Worm (Caenorhabditis elegans) whole organism, L4 larva: ENCODE measurements around the gene nhr-50.

Experiments
- F10B5.3 ChIP-seq: sonication (generic microtip); optimal IDR thresholded peaks from 2 replicates; lab custom pipeline; 2016; ENCODE audit warnings: mild to moderate bottlenecking, missing genetic modification characterization, missing compliant biosample characterization
- F37D6.2 ChIP-seq: sonication (generic microtip); optimal IDR thresholded peaks from 2 replicates; lab custom pipeline; 2016; ENCODE audit warnings: mild to moderate bottlenecking, missing genetic modification characterization, missing compliant biosample characterization
- F49E8.2 ChIP-seq: sonication (generic microtip); optimal IDR thresholded peaks from 2 replicates; lab custom pipeline; 2016; ENCODE audit warnings: missing compliant biosample characterization, mild to moderate bottlenecking, missing genetic modification characterization, borderline replicate concordance
- T20F7.1 ChIP-seq: fragments of 200-800 bp; sonication (Bioruptor generic); optimal IDR thresholded peaks from 2 replicates; lab custom pipeline; 2018; ENCODE audit warnings: mild to moderate bottlenecking, missing genetic modification characterization, missing compliant biosample characterization
- T26A8.4 ChIP-seq: fragments of 200-800 bp; sonication (Bioruptor generic); IDR thresholded peaks from 2 replicates; pipeline ENCODE4 v1.3.6; 2022; ENCODE audit warnings: missing genetic modification characterization, missing compliant biosample characterization
- Y5F2A.4 ChIP-seq: fragments of 200-800 bp; sonication (Bioruptor generic); optimal IDR thresholded peaks from 2 replicates; lab custom pipeline; 2018; ENCODE audit warnings: mild to moderate bottlenecking, missing genetic modification characterization, missing compliant biosample characterization
- aha-1 ChIP-seq: fragments of 150-350 bp; peaks from one replicate; lab custom pipeline; 2014; ENCODE audit warnings: missing biosample characterization, missing genetic modification characterization
- arid-1 ChIP-seq: fragments of 200-800 bp; sonication (Bioruptor generic); conservative IDR thresholded peaks from 2 replicates; pipeline ENCODE4 v1.3.6; 2022; ENCODE audit warnings: missing genetic modification reagents, missing genetic modification characterization, missing compliant biosample characterization
- ceh-20 ChIP-seq: fragments of 200-800 bp; sonication (Bioruptor generic); IDR thresholded peaks from 2 replicates; pipeline ENCODE4 v1.3.6; 2022; ENCODE audit warnings: missing genetic modification reagents, missing genetic modification characterization, missing compliant biosample characterization
- ceh-28 ChIP-seq: fragments of 150-350 bp; optimal IDR thresholded peaks from 2 replicates; lab custom pipeline; 2014; ENCODE audit warnings: missing biosample characterization, missing genetic modification reagents, missing genetic modification characterization
- ceh-44 ChIP-seq: fragments of 200-800 bp; sonication (Bioruptor generic); IDR thresholded peaks from 2 replicates; pipeline ENCODE4 v1.3.6; 2022; ENCODE audit warnings: missing genetic modification reagents, missing genetic modification characterization, missing compliant biosample characterization
- ceh-62 ChIP-seq: sonication (generic microtip); optimal IDR thresholded peaks from 2 replicates; lab custom pipeline; 2017; ENCODE audit warnings: missing biosample characterization, missing genetic modification characterization
- ceh-82 ChIP-seq: sonication (generic microtip); optimal IDR thresholded peaks from 2 replicates; lab custom pipeline; 2017; ENCODE audit warnings: missing biosample characterization, missing genetic modification characterization
- ces-1 ChIP-seq: fragments of 150-350 bp; sonication (generic microtip); optimal IDR thresholded peaks from 4 replicates; lab custom pipeline; 2014; ENCODE audit warnings: missing biosample characterization, missing genetic modification reagents, missing genetic modification characterization
- ctbp-1 ChIP-seq: fragments of 200-800 bp; sonication (Bioruptor generic); IDR thresholded peaks from 2 replicates; pipeline ENCODE4 v1.3.6; 2022; ENCODE audit warnings: missing genetic modification reagents, missing genetic modification characterization, missing compliant biosample characterization
- daf-12 ChIP-seq: fragments of 150-350 bp; optimal IDR thresholded peaks from 2 replicates; lab custom pipeline; 2014; ENCODE audit warnings: missing biosample characterization, missing genetic modification reagents, missing genetic modification characterization
- daf-16 ChIP-seq, 3 experiments: sonication (generic microtip); optimal IDR thresholded peaks; 2 replicates each; lab custom pipeline; 2016 to 2017; ENCODE audit warnings: missing genetic modification characterization in 3 of 3, missing genetic modification reagents in 3 of 3, mild to moderate bottlenecking in 2 of 3, missing compliant biosample characterization in 2 of 3, missing biosample characterization in 1 of 3, moderate library complexity in 1 of 3
- daf-8 ChIP-seq: fragments of 200-800 bp; sonication (Bioruptor generic); IDR thresholded peaks from 2 replicates; pipeline ENCODE4 v1.3.6; 2022; ENCODE audit warnings: missing genetic modification characterization, missing compliant biosample characterization
- dmd-6 ChIP-seq: fragments of 200-800 bp; sonication (Bioruptor generic); IDR thresholded peaks from 2 replicates; pipeline ENCODE4 v1.3.6; 2022; ENCODE audit warnings: missing genetic modification reagents, missing genetic modification characterization, missing compliant biosample characterization
- egl-43 ChIP-seq: fragments of 200-800 bp; sonication (Bioruptor generic); IDR thresholded peaks from 2 replicates; pipeline ENCODE4 v1.3.6; 2022; ENCODE audit warnings: missing genetic modification reagents, missing genetic modification characterization, missing compliant biosample characterization
- fkh-10 ChIP-seq: fragments of 150-350 bp; optimal IDR thresholded peaks from 2 replicates; lab custom pipeline; 2014; ENCODE audit warnings: missing biosample characterization, missing genetic modification reagents, missing genetic modification characterization
- jun-1 ChIP-seq: fragments of 150-350 bp; optimal IDR thresholded peaks from 2 replicates; lab custom pipeline; 2014; ENCODE audit warnings: missing biosample characterization, missing genetic modification reagents, missing genetic modification characterization
- lin-13 ChIP-seq: fragments of 150-350 bp; optimal IDR thresholded peaks from 2 replicates; lab custom pipeline; 2014; ENCODE audit warnings: missing biosample characterization, missing genetic modification reagents, missing genetic modification characterization
- lin-29 ChIP-seq: fragments of 200-800 bp; sonication (Bioruptor generic); IDR thresholded peaks from 2 replicates; pipeline ENCODE4 v1.3.6; 2022; ENCODE audit warnings: missing genetic modification reagents, missing genetic modification characterization, missing compliant biosample characterization
- lin-38 ChIP-seq: fragments of 200-800 bp; sonication (Bioruptor generic); IDR thresholded peaks from 2 replicates; pipeline ENCODE4 v1.3.6; 2022; ENCODE audit warnings: missing genetic modification reagents, missing genetic modification characterization, missing compliant biosample characterization
- lir-3 ChIP-seq: sonication (generic microtip); optimal IDR thresholded peaks from 2 replicates; lab custom pipeline; 2016; ENCODE audit warnings: mild to moderate bottlenecking, missing genetic modification characterization, missing compliant biosample characterization
- lsy-2 ChIP-seq, 2 experiments: fragments of 150-350 bp in 1 of 2; sonication (generic microtip) in 1 of 2; optimal IDR thresholded peaks; 2 replicates each; lab custom pipeline; 2014 to 2017; ENCODE audit warnings: missing biosample characterization in 2 of 2, missing genetic modification characterization in 2 of 2
- mdt-29 ChIP-seq: fragments of 200-800 bp; sonication (Bioruptor generic); IDR thresholded peaks from 2 replicates; pipeline ENCODE4 v1.3.6; 2022; ENCODE audit warnings: missing genetic modification reagents, missing genetic modification characterization, missing compliant biosample characterization
- nhr-237 ChIP-seq: sonication (generic microtip); optimal IDR thresholded peaks from 2 replicates; lab custom pipeline; 2017; ENCODE audit warnings: missing biosample characterization, missing genetic modification characterization
- nhr-77 ChIP-seq: fragments of 150-350 bp; optimal IDR thresholded peaks from 2 replicates; lab custom pipeline; 2014; ENCODE audit warnings: missing biosample characterization, missing genetic modification characterization
- pha-4 ChIP-seq, 2 experiments: fragments of 150-350 bp in 1 of 2; fragments of 200-800 bp in 1 of 2; sonication (Bioruptor generic) in 1 of 2; IDR thresholded peaks in 1 of 2; optimal IDR thresholded peaks in 1 of 2; 2 replicates each; pipeline versions ENCODE4 v1.3.6 to Lab custom; 2014 to 2022; ENCODE audit warnings: missing genetic modification characterization in 2 of 2, missing genetic modification reagents in 2 of 2, missing biosample characterization in 1 of 2, missing compliant biosample characterization in 1 of 2
- php-3 ChIP-seq: fragments of 200-800 bp; sonication (Bioruptor generic); IDR thresholded peaks from 2 replicates; pipeline ENCODE4 v1.3.6; 2022; ENCODE audit warnings: missing genetic modification reagents, missing genetic modification characterization, missing compliant biosample characterization
- rbr-2 ChIP-seq: sonication (generic microtip); optimal IDR thresholded peaks from 2 replicates; lab custom pipeline; 2016; ENCODE audit warnings: missing genotype, missing genetic modification characterization, missing compliant biosample characterization
- set-16 ChIP-seq: fragments of 200-800 bp; sonication (Bioruptor generic); IDR thresholded peaks from 2 replicates; pipeline ENCODE4 v1.3.6; 2022; ENCODE audit warnings: missing genetic modification reagents, missing genetic modification characterization, missing compliant biosample characterization
- skn-1 ChIP-seq: fragments of 150-350 bp; optimal IDR thresholded peaks from 2 replicates; lab custom pipeline; 2014; ENCODE audit warnings: missing biosample characterization, missing genetic modification characterization
- spr-1 ChIP-seq: sonication (generic microtip); optimal IDR thresholded peaks from 2 replicates; lab custom pipeline; 2016; ENCODE audit warnings: mild to moderate bottlenecking, missing genetic modification characterization, missing compliant biosample characterization
- unc-39 ChIP-seq: sonication (generic microtip); optimal IDR thresholded peaks from 2 replicates; lab custom pipeline; 2017; ENCODE audit warnings: missing biosample characterization, missing genetic modification characterization
- vab-7 ChIP-seq: fragments of 200-800 bp; sonication (Bioruptor generic); IDR thresholded peaks from 2 replicates; pipeline ENCODE4 v1.3.6; 2022; ENCODE audit warnings: missing genetic modification reagents, missing genetic modification characterization, missing compliant biosample characterization
- zfp-2 ChIP-seq: sonication (generic microtip); optimal IDR thresholded peaks from 2 replicates; lab custom pipeline; 2016; ENCODE audit warnings: mild to moderate bottlenecking, missing genetic modification characterization, missing compliant biosample characterization
- zfp-3 ChIP-seq: fragments of 200-800 bp; sonication (Bioruptor generic); conservative IDR thresholded peaks from 2 replicates; pipeline ENCODE4 v1.3.6; 2022; ENCODE audit warnings: missing genetic modification reagents, missing genetic modification characterization, missing compliant biosample characterization
- zip-11 ChIP-seq: fragments of 200-800 bp; sonication (Bioruptor generic); IDR thresholded peaks from 2 replicates; pipeline ENCODE4 v1.3.6; 2022; ENCODE audit warnings: missing genetic modification characterization, missing compliant biosample characterization
- zip-2 ChIP-seq: fragments of 150-350 bp; optimal IDR thresholded peaks from 2 replicates; lab custom pipeline; 2014; ENCODE audit warnings: missing biosample characterization, missing genetic modification characterization

nhr-50 gene

ce11 chrV:16049177-16049576 lies 48.7 kb upstream of the nhr-50 start, which contains the start of gene best-12:
Gene best-12, plus strand, starts transcription at chrV:16049477.
- TF ChIP-seq jun-1 (tag; lab: Kevin White, UChicago) (no peak), daf-16 (GFP tag; optimal IDR thresholded peaks at IDR 0.05; lab: Kevin White, UChicago) (no peak), daf-16 (tag; optimal IDR thresholded peaks at IDR 0.05; lab: Kevin White, UChicago) (no peak), egl-43 (GFP tag; lab: Robert Waterston, UW) (no peak), ceh-20 (GFP tag; lab: Robert Waterston, UW) (no peak), ceh-82 (tag; lab: Kevin White, UChicago) (no peak), zip-11 (GFP tag; lab: Robert Waterston, UW) (no peak), ces-1 (GFP tag; lab: Kevin White, UChicago) (no peak), dmd-6 (no peak), nhr-77 (tag; lab: Kevin White, UChicago) (no peak), spr-1 (tag; lab: Kevin White, UChicago) (no peak), lin-13 (GFP tag; lab: Kevin White, UChicago) (no peak), ceh-62 (tag; lab: Kevin White, UChicago) (no peak), arid-1 (no peak), zfp-2 (tag; lab: Kevin White, UChicago) (no peak), T26A8.4 (no peak), F49E8.2 (tag; lab: Kevin White, UChicago) (no peak)

- TF ChIP-seq ceh-62 (tag; lab: Kevin White, UChicago) = no peak
- no peak for TF ChIP-seq ces-1 (GFP tag; lab: Kevin White, UChicago)
- TF ChIP-seq mdt-29 = no peak
- TF ChIP-seq zip-11 (GFP tag; lab: Robert Waterston, UW) = no peak
- TF ChIP-seq daf-12 = no peak
- TF ChIP-seq nhr-237 (tag; lab: Kevin White, UChicago) = no peak
- no peak for TF ChIP-seq lin-13 (GFP tag; lab: Kevin White, UChicago)
- TF ChIP-seq unc-39 = no peak
- TF ChIP-seq arid-1 = no peak
- TF ChIP-seq zip-2 (tag; lab: Kevin White, UChicago) = no peak
- no peak for TF ChIP-seq lin-38 (GFP tag; lab: Robert Waterston, UW)
- no peak for TF ChIP-seq fkh-10
- TF ChIP-seq F10B5.3 (tag; lab: Kevin White, UChicago) = no peak
- TF ChIP-seq F37D6.2 (tag; lab: Kevin White, UChicago) = no peak
- TF ChIP-seq pha-4 (GFP tag; IDR thresholded peaks at IDR 0.05; lab: Robert Waterston, UW) = no peak
- no peak for TF ChIP-seq pha-4 (tag; optimal IDR thresholded peaks at IDR 0.05; lab: Kevin White, UChicago)
- no peak for TF ChIP-seq rbr-2 (tag; lab: Kevin White, UChicago)
- TF ChIP-seq ceh-28 = no peak
- TF ChIP-seq skn-1 (tag; lab: Kevin White, UChicago) = no peak
Observed at ce11 chrV:16047508-16047907, 47.1 kb upstream of the nhr-50 start, which contains the start of gene str-198. Gene str-198, plus strand, starts transcription at chrV:16047808.

ce11 chrV:16047052-16047451 lies 46.6 kb upstream of the nhr-50 start:
- TF ChIP-seq lir-3 (tag; lab: Kevin White, UChicago) (no peak), set-16 (GFP tag; lab: Robert Waterston, UW) (peak; percentile 90)

- TF ChIP-seq aha-1 (tag; lab: Kevin White, UChicago) (no peak), daf-8 (GFP tag; lab: Robert Waterston, UW) (no peak), vab-7 (GFP tag; lab: Robert Waterston, UW) (no peak), nhr-77 (tag; lab: Kevin White, UChicago) (no peak), nhr-237 (tag; lab: Kevin White, UChicago) (no peak), T26A8.4 (no peak), php-3 (no peak), pha-4 (GFP tag; IDR thresholded peaks at IDR 0.05; lab: Robert Waterston, UW) (no peak), pha-4 (tag; optimal IDR thresholded peaks at IDR 0.05; lab: Kevin White, UChicago) (no peak), ces-1 (GFP tag; lab: Kevin White, UChicago) (no peak), ceh-44 (GFP tag; lab: Robert Waterston, UW) (no peak), lsy-2 (tag; optimal IDR thresholded peaks at IDR 0.05; lab: Kevin White, UChicago) (no peak), Y5F2A.4 (GFP tag; lab: Kevin White, UChicago) (no peak), T20F7.1 (GFP tag; lab: Kevin White, UChicago) (no peak), zfp-3 (GFP tag; lab: Robert Waterston, UW) (no peak), mdt-29 (no peak), lin-29 (no peak), ctbp-1 (GFP tag; lab: Robert Waterston, UW) (no peak)
Observed at ce11 chrV:16046573-16046972, 46.1 kb upstream of the nhr-50 start, which contains the start of gene ZK285.2. Gene ZK285.2, plus strand, starts transcription at chrV:16046873.
